Worm (Caenorhabditis elegans) whole organism, L4/young adult: Measurements from ENCODE around the gene Y47D7A.15.

Source experiments
- W03F9.2 ChIP-seq: fragments of 150-350 bp; optimal IDR thresholded peaks from 2 replicates; lab custom pipeline; 2014; ENCODE audit warnings: missing biosample characterization, missing genetic modification characterization
- dao-5 ChIP-seq: sonication (generic microtip); optimal IDR thresholded peaks from 2 replicates; lab custom pipeline; 2016; ENCODE audit warnings: missing genotype, missing genetic modification characterization, moderate library complexity, missing compliant biosample characterization
- him-1 ChIP-seq: sonication (generic microtip); optimal IDR thresholded peaks from 2 replicates; lab custom pipeline; 2016; ENCODE audit warnings: missing genotype, missing genetic modification reagents, missing genetic modification characterization, missing compliant biosample characterization

- TF ChIP-seq him-1 (tag; lab: Kevin White, UChicago) (no peak), dao-5 (tag; lab: Kevin White, UChicago) (no peak), W03F9.2 (tag; lab: Kevin White, UChicago) (no peak)
Observed at ce11 chrV:4410643-4411042, 22.3 kb downstream of the Y47D7A.15 start, which contains the start of gene Y47D7A.3.
